Fruit fly (Drosophila melanogaster) whole organism, adult: Measurements from ENCODE around the gene TotE.

ENCODE experiments used
- CG11617 ChIP-seq: fragments of 200-800 bp; sonication (Bioruptor generic); optimal IDR thresholded peaks from 2 replicates; lab custom pipeline; 2017; ENCODE audit warnings: mild to moderate bottlenecking, missing biosample characterization, missing genetic modification reagents, missing genetic modification characterization
- CG12768 ChIP-seq: fragments of 200-800 bp; sonication (Bioruptor generic); optimal IDR thresholded peaks from 2 replicates; lab custom pipeline; 2017; ENCODE audit warnings: missing biosample characterization, missing genetic modification characterization, mild to moderate bottlenecking, moderate library complexity, missing genetic modification reagents
- CG14711 ChIP-seq: fragments of 200-800 bp; sonication (Bioruptor generic); optimal IDR thresholded peaks from 2 replicates; lab custom pipeline; 2018; ENCODE audit warnings: missing biosample characterization, mild to moderate bottlenecking, missing genetic modification characterization, moderate library complexity
- CG1620 ChIP-seq: fragments of 200-800 bp; sonication (Bioruptor generic); optimal IDR thresholded peaks from 2 replicates; lab custom pipeline; 2016; ENCODE audit warnings: missing biosample characterization, missing genetic modification characterization
- CG33017 ChIP-seq: fragments of 200-800 bp; sonication (Bioruptor generic); optimal IDR thresholded peaks from 2 replicates; lab custom pipeline; 2018; ENCODE audit warnings: missing biosample characterization, mild to moderate bottlenecking, missing genetic modification characterization, moderate library complexity
- CG5204 ChIP-seq: fragments of 200-800 bp; sonication (Bioruptor generic); optimal IDR thresholded peaks from 2 replicates; lab custom pipeline; 2016; ENCODE audit warnings: missing biosample characterization, missing genetic modification characterization
- CG7101 ChIP-seq: fragments of 200-800 bp; sonication (Bioruptor generic); optimal IDR thresholded peaks from 2 replicates; lab custom pipeline; 2018; ENCODE audit warnings: missing biosample characterization, mild to moderate bottlenecking, missing genetic modification characterization, moderate library complexity
- Hr96 ChIP-seq: fragments of 200-800 bp; sonication (Bioruptor generic); optimal IDR thresholded peaks from 2 replicates; lab custom pipeline; 2016; ENCODE audit warnings: missing biosample characterization, missing genetic modification characterization
- Mnt ChIP-seq: fragments of 200-800 bp; sonication (Bioruptor generic); optimal IDR thresholded peaks from 2 replicates; lab custom pipeline; 2016; ENCODE audit warnings: missing biosample characterization, mild to moderate bottlenecking, missing genetic modification characterization
- bab1 ChIP-seq: fragments of 200-800 bp; sonication (Bioruptor generic); optimal IDR thresholded peaks from 3 replicates; lab custom pipeline; 2019; ENCODE audit warnings: missing biosample characterization, mild to moderate bottlenecking, missing genetic modification characterization, moderate library complexity
- cic ChIP-seq: fragments of 200-800 bp; sonication (Bioruptor generic); optimal IDR thresholded peaks from 2 replicates; lab custom pipeline; 2017; ENCODE audit warnings: missing biosample characterization, mild to moderate bottlenecking, missing genetic modification characterization, moderate library complexity
- cnc ChIP-seq, 2 experiments: fragments of >200 bp; optimal IDR thresholded peaks; 2 replicates each; lab custom pipeline; 2017
- kay ChIP-seq: fragments of 200-800 bp; sonication (Bioruptor generic); peaks from one replicate; lab custom pipeline; 2016; ENCODE audit warnings: missing biosample characterization, missing genetic modification characterization, borderline replicate concordance
- ovo ChIP-seq: fragments of 200-800 bp; sonication (Bioruptor generic); optimal IDR thresholded peaks from 2 replicates; lab custom pipeline; 2016; ENCODE audit warnings: missing biosample characterization, missing genetic modification characterization
- pad ChIP-seq: fragments of 200-800 bp; sonication (Bioruptor generic); optimal IDR thresholded peaks from 3 replicates; lab custom pipeline; 2017; ENCODE audit warnings: missing biosample characterization, missing genetic modification characterization, mild to moderate bottlenecking, moderate library complexity, missing genetic modification reagents
- tj ChIP-seq: fragments of 200-800 bp; sonication (Bioruptor generic); optimal IDR thresholded peaks from 3 replicates; lab custom pipeline; 2017; ENCODE audit warnings: missing biosample characterization, mild to moderate bottlenecking, missing genetic modification characterization, moderate library complexity
- toe ChIP-seq: fragments of 200-800 bp; sonication (Bioruptor generic); optimal IDR thresholded peaks from 2 replicates; lab custom pipeline; 2016; ENCODE audit warnings: missing biosample characterization, missing genetic modification characterization

TotE gene

DNA sequence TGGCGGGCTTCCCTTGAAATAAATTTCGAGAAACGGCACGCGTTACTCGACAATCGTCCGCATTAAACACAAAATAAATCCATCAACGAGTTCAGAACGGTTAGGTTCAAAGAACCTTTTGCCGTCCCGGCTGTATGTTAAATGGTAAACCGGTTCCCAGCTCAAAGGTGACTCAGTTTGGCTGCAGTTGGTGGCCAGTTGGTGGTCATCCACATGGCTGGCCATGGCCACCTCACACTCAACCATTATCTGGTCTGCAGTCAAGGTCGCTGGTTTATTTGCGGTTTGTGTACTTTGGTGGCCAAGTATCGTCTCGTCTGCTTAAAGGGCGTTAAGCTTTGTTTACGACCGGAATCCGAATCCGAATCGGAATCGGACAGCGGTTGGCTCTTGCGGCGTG lies 43.9 kb downstream of the TotE start:
- TF ChIP-seq ovo (GFP tag; lab: Kevin White, UChicago) (no peak), CG11617 (no peak), Hr96 (GFP tag; lab: Kevin White, UChicago) (no peak), kay (GFP tag; lab: Kevin White, UChicago) (no peak), CG7101 (tag; lab: Kevin White, UChicago) (no peak)

DNA sequence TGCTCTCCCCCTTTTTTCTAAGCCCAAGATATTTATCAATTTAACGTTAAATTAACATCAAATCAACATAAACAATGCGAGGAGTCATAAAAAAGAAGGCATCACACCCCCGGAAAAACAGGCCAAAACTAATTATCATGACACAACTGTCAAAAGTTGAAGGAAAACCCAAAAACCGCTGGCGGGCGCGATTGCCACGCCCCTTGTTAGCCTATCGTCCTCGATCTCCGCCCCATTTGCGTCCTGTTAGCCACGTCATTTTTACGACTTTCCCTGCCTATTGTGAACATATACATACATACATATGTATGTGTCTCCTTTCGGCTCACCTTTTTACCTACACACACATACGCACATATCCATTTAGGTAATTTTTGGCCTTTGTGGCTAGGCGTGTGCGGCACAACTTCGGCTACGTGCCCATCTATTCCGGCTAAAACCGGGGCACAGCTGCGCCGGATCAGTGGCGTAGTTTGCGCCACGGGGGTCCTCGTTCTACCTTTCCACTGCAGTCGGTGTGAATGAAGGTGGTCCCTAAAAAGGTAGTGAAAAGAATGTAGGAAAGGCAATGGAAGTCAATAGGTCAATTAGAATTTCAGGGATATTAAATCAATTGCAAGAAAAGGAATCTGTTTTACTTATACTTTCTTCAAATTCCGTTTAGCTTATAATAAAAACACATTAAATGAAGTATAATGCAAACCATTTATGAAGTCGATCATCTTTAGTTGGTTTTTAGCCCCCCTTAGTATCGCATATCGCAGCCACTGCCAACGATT lies 46.6 kb downstream of the TotE start:
- no peak for TF ChIP-seq CG1620 (GFP tag; lab: Kevin White, UChicago)
- TF ChIP-seq cnc (optimal IDR thresholded peaks at IDR 0.05; lab: Kevin White, UChicago) = no peak
- no peak for TF ChIP-seq cic (GFP tag; lab: Kevin White, UChicago)
- TF ChIP-seq toe (GFP tag; lab: Kevin White, UChicago) = no peak
- TF ChIP-seq pad (GFP tag; lab: Kevin White, UChicago) = no peak
- no peak for TF ChIP-seq CG11617
- no peak for TF ChIP-seq ovo (GFP tag; lab: Kevin White, UChicago)
- no peak for TF ChIP-seq CG33017 (tag; lab: Kevin White, UChicago)
- no peak for TF ChIP-seq CG12768
- TF ChIP-seq Hr96 (GFP tag; lab: Kevin White, UChicago) = no peak
- no peak for TF ChIP-seq kay (GFP tag; lab: Kevin White, UChicago)
- no peak for TF ChIP-seq Mnt (GFP tag; lab: Kevin White, UChicago)

DNA sequence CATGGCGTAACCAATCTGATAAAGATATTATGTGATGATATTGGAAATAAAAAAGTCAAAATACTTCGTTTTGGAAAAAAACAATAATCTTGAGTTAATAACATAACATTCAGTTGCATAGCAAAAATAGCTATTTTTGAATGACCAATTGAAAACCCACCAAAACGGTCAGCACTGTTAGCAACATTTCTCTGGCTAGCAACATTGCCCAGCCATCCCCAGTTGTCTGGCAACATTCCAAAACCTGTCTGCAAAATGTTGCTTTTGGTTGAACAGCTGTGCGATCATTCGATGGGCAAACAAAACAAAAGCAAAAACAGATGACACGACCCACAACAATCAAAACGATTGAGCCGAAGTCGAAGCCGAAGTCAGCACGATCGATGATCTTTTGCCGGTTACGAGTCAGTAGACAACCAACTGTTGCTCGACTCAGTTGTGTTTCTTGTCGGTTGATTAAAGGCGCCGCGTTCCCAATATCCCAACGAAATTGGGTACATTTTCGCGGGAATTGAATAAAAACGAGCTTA lies 47.7 kb downstream of the TotE start:
- TF ChIP-seq bab1 (GFP tag; lab: Kevin White, UChicago) (peak; percentile 54), CG14711 (tag; lab: Kevin White, UChicago) (peak; percentile 55), CG12768 (no peak), cnc (optimal IDR thresholded peaks at IDR 0.05; lab: Kevin White, UChicago) (no peak), CG1620 (GFP tag; lab: Kevin White, UChicago) (peak; percentile 23), CG7101 (tag; lab: Kevin White, UChicago) (peak; percentile 60), tj (GFP tag; lab: Kevin White, UChicago) (peak; percentile 0), CG5204 (GFP tag; lab: Kevin White, UChicago) (no peak)
